Fruit fly (Drosophila melanogaster): ENCODE measurements around the gene CG10063.

- TF ChIP-seq tj (GFP tag; optimal IDR thresholded peaks at IDR 0.05) (no peak), cic (GFP tag; optimal IDR thresholded peaks at IDR 0.05) (no peak), Crg-1 (GFP tag; optimal IDR thresholded peaks at IDR 0.05) (no peak), ovo (GFP tag; optimal IDR thresholded peaks at IDR 0.05) (no peak), bab1 (GFP tag; optimal IDR thresholded peaks at IDR 0.05) (no peak), CG33017 (tag; optimal IDR thresholded peaks at IDR 0.05) (no peak), pad (GFP tag; optimal IDR thresholded peaks at IDR 0.05) (no peak), Clk (GFP tag; optimal IDR thresholded peaks at IDR 0.05) (no peak), Hr96 (GFP tag; optimal IDR thresholded peaks at IDR 0.05) (no peak), CG7045 (GFP tag; optimal IDR thresholded peaks at IDR 0.05) (no peak), kay (GFP tag; ENCODE audit: borderline replicate concordance) (no peak), CG11617 (GFP tag; optimal IDR thresholded peaks at IDR 0.05) (no peak)
Observed at dm6 chr3L:6972367-6972766, at the start of gene CG10063.
